Fruit fly (Drosophila melanogaster): Measurements from ENCODE around the gene CG17734.

Gene CG17734

dm6 chr3R:11200885-11201421 is 42.8 kb downstream of the CG17734 start (continued):
- TF ChIP-seq Hey (tag; optimal IDR thresholded peaks at IDR 0.05) (no peak), so (GFP tag; IDR thresholded peaks at IDR 0.05) (no peak), Optix (GFP tag; IDR thresholded peaks at IDR 0.05) (0 out of 3 replicates have a peak, but pooled peaks have one; percentile 5), CrebB (tag; optimal IDR thresholded peaks at IDR 0.05) (peak; percentile 29), Hr51 (GFP tag; optimal IDR thresholded peaks at IDR 0.05) (peak in 1 of 2 experiments; percentile 77), CG9609 (GFP tag; optimal IDR thresholded peaks at IDR 0.05) (no peak), Rx (GFP tag; IDR thresholded peaks at IDR 0.05) (no peak), fru (optimal IDR thresholded peaks at IDR 0.05) (no peak), fd3F (GFP tag; optimal IDR thresholded peaks at IDR 0.05) (peak; percentile 15), Dip2 (GFP tag; IDR thresholded peaks at IDR 0.05) (no peak), CG17361 (GFP tag; IDR thresholded peaks at IDR 0.05) (no peak; the same call in 2 of the 3 replicates), CG8924 (tag; optimal IDR thresholded peaks at IDR 0.05) (peak; percentile 58), aop (GFP tag; IDR thresholded peaks at IDR 0.05) (no peak), croc (GFP tag; conservative IDR thresholded peaks at IDR 0.05) (no peak), CG31365 (tag; optimal IDR thresholded peaks at IDR 0.05) (no peak), Neu2 (GFP tag; optimal IDR thresholded peaks at IDR 0.05; ENCODE audit: borderline replicate concordance) (no peak), Xrp1 (GFP tag; IDR thresholded peaks at IDR 0.05) (no peak), Meics (GFP tag; optimal IDR thresholded peaks at IDR 0.05) (peak; percentile 77), CG10565 (GFP tag; optimal IDR thresholded peaks at IDR 0.05) (no peak), tll (GFP tag; optimal IDR thresholded peaks at IDR 0.05) (no peak), Sin3A (optimal IDR thresholded peaks at IDR 0.05) (no peak), Rfx (GFP tag; IDR thresholded peaks at IDR 0.05) (peak; percentile 75), CG10147 (GFP tag; optimal IDR thresholded peaks at IDR 0.05) (peak; percentile 31), hbn (GFP tag; IDR thresholded peaks at IDR 0.05; ENCODE audit: partially characterized antibody) (no peak), Xbp1 (GFP tag; optimal IDR thresholded peaks at IDR 0.05) (peak; percentile 63), CG4854 (GFP tag; optimal IDR thresholded peaks at IDR 0.05) (no peak), fd96Cb (tag; optimal IDR thresholded peaks at IDR 0.05) (peak; percentile 49), CG34224 (GFP tag; IDR thresholded peaks at IDR 0.05; ENCODE audit: partially characterized antibody) (no peak), Poxn (GFP tag; IDR thresholded peaks at IDR 0.05) (no peak), inv (GFP tag; IDR thresholded peaks at IDR 0.05; ENCODE audit: partially characterized antibody) (no peak), CG1792 (GFP tag; optimal IDR thresholded peaks at IDR 0.05) (no peak), chinmo (GFP tag; IDR thresholded peaks at IDR 0.05; ENCODE audit: partially characterized antibody) (peak; percentile 61; the same call in 1 of the 4 replicates), CG12769 (tag; optimal IDR thresholded peaks at IDR 0.05) (peak; percentile 48), CG11696 (GFP tag; IDR thresholded peaks at IDR 0.05) (no peak), CG2120 (GFP tag; optimal IDR thresholded peaks at IDR 0.05) (peak; percentile 81), gce (GFP tag; IDR thresholded peaks at IDR 0.05) (no peak), cwo (GFP tag; optimal IDR thresholded peaks at IDR 0.05) (peak; percentile 75), CG8089 (GFP tag; optimal IDR thresholded peaks at IDR 0.05) (no peak), danr (GFP tag; IDR thresholded peaks at IDR 0.05) (no peak), Pdp1 (GFP tag; optimal IDR thresholded peaks at IDR 0.05) (peak in 1 of 2 experiments; percentile 66), disco-r (GFP tag; optimal IDR thresholded peaks at IDR 0.05) (no peak), ewg (GFP tag; optimal IDR thresholded peaks at IDR 0.05) (no peak), CG7786 (GFP tag; optimal IDR thresholded peaks at IDR 0.05) (no peak), CG3407 (GFP tag; optimal IDR thresholded peaks at IDR 0.05) (peak; percentile 25), Drgx (GFP tag; IDR thresholded peaks at IDR 0.05) (peak; percentile 47), yki (optimal IDR thresholded peaks at IDR 0.05) (no peak), CG11398 (GFP tag; optimal IDR thresholded peaks at IDR 0.05) (no peak), Dfd (GFP tag; optimal IDR thresholded peaks at IDR 0.05) (no peak), eve (GFP tag; optimal IDR thresholded peaks at IDR 0.05) (no peak), Hr3 (GFP tag; optimal IDR thresholded peaks at IDR 0.05) (peak; percentile 41), ems (GFP tag; optimal IDR thresholded peaks at IDR 0.05) (peak; percentile 15)
